Fruit fly (Drosophila melanogaster): ENCODE results near the gene Hsp68.
A peak's percentile ranks its signal among the peaks of the same experiment; 100 is the strongest.

Gene Hsp68

DNA sequence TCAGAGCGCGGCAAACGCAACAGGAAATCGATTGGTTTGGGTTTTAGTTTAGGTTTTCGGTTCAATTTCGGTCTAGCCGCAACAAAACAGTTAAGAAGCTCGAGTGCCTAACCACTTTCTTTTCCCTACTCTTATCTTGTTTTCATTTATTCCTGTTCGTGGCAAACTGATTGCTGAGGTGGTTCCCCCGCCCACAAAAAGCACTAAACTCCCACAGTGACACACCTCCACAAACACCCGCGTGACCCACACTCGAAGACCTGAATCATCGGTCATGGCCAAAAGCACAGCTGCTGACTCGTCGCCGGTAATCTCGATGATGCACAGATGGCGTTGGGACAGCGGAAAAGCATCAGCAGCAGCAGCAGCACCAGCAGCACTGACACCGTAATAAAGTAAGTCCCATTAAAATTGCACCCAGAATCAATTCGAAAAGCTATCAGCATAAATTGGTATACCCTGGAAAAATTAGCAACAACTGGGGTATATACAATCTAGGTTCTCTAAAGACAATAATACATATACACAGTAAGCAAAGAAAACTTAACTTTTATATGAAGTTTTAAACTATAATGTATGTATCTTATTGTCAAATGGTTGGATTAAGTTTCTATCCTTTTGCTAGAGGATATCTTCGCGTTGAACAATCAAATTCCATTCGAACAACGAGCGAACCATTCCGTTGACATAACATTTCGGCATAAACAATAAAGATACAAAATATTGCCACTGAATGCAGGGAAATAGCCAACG is 31.2 kb downstream of the Hsp68 start (continued):
- TF ChIP-seq stwl (tag; optimal IDR thresholded peaks at IDR 0.05) (no peak), CG13775 (GFP tag; optimal IDR thresholded peaks at IDR 0.05) (no peak), CG4854 (GFP tag; optimal IDR thresholded peaks at IDR 0.05) (no peak), Rfx (GFP tag; IDR thresholded peaks at IDR 0.05) (peak; percentile 54), Six4 (GFP tag; optimal IDR thresholded peaks at IDR 0.05) (no peak), CG9609 (GFP tag; optimal IDR thresholded peaks at IDR 0.05) (no peak), CG34376 (GFP tag; optimal IDR thresholded peaks at IDR 0.05) (no peak), sens (GFP tag) (peak; percentile 83), Oaz (GFP tag; IDR thresholded peaks at IDR 0.05) (no peak), CG10209 (GFP tag; optimal IDR thresholded peaks at IDR 0.05) (peak; percentile 36), YL-1 (GFP tag; optimal IDR thresholded peaks at IDR 0.05) (no peak), Deaf1 (tag; optimal IDR thresholded peaks at IDR 0.05) (no peak), tgo (GFP tag; IDR thresholded peaks at IDR 0.05) (peak; percentile 54), Atf6 (GFP tag; IDR thresholded peaks at IDR 0.05) (no peak), cas (GFP tag; IDR thresholded peaks at IDR 0.05) (no peak), sqz (GFP tag; optimal IDR thresholded peaks at IDR 0.05) (no peak), Sox100B (GFP tag; optimal IDR thresholded peaks at IDR 0.05) (no peak), CG8924 (tag; optimal IDR thresholded peaks at IDR 0.05) (peak; percentile 47), Bdp1 (GFP tag; optimal IDR thresholded peaks at IDR 0.05) (no peak), CG17568 (GFP tag; optimal IDR thresholded peaks at IDR 0.05) (no peak), chinmo (GFP tag; IDR thresholded peaks at IDR 0.05; ENCODE audit: partially characterized antibody) (no peak), bsh (GFP tag; optimal IDR thresholded peaks at IDR 0.05) (peak in 1 of 2 experiments; percentile 65), nmo (GFP tag; optimal IDR thresholded peaks at IDR 0.05) (peak; percentile 47), CG3163 (GFP tag; optimal IDR thresholded peaks at IDR 0.05) (no peak), slp2 (GFP tag; optimal IDR thresholded peaks at IDR 0.05) (no peak), Oli (tag; optimal IDR thresholded peaks at IDR 0.05) (peak; percentile 40), insv (GFP tag; optimal IDR thresholded peaks at IDR 0.05) (no peak), CG12071 (GFP tag; optimal IDR thresholded peaks at IDR 0.05) (no peak), dysf (GFP tag; IDR thresholded peaks at IDR 0.05) (peak; percentile 59; the same call in 2 of the 3 replicates), CG34422 (GFP tag; IDR thresholded peaks at IDR 0.05) (0 out of 3 replicates have a peak, but pooled peaks have one; percentile 15), croc (GFP tag; conservative IDR thresholded peaks at IDR 0.05) (no peak), CG32772 (GFP tag; IDR thresholded peaks at IDR 0.05) (peak; percentile 38; the same call in 1 of the 2 replicates), PHDP (tag; optimal IDR thresholded peaks at IDR 0.05) (peak; percentile 36), sens-2 (GFP tag; IDR thresholded peaks at IDR 0.05) (no peak), bcd (GFP tag; optimal IDR thresholded peaks at IDR 0.05) (no peak), dan (GFP tag; IDR thresholded peaks at IDR 0.05) (no peak), B-H1 (GFP tag; IDR thresholded peaks at IDR 0.05) (no peak; the same call in 2 of the 3 replicates), repo (GFP tag; optimal IDR thresholded peaks at IDR 0.05) (no peak), al (GFP tag; IDR thresholded peaks at IDR 0.05) (no peak), crp (GFP tag; optimal IDR thresholded peaks at IDR 0.05) (no peak), fru (optimal IDR thresholded peaks at IDR 0.05) (no peak), CG16863 (GFP tag; optimal IDR thresholded peaks at IDR 0.05) (peak; percentile 44), CG13624 (GFP tag; optimal IDR thresholded peaks at IDR 0.05) (peak; percentile 21), CG10321 (GFP tag; IDR thresholded peaks at IDR 0.05) (no peak), CG6791 (GFP tag; IDR thresholded peaks at IDR 0.05; ENCODE audit: partially characterized antibody) (no peak), ewg (GFP tag; optimal IDR thresholded peaks at IDR 0.05) (no peak), CG7928 (GFP tag; optimal IDR thresholded peaks at IDR 0.05) (no peak), phol (tag; optimal IDR thresholded peaks at IDR 0.05) (peak; percentile 7), org-1 (GFP tag; optimal IDR thresholded peaks at IDR 0.05) (no peak), Mes4 (GFP tag; optimal IDR thresholded peaks at IDR 0.05) (no peak)

Measured in whole organism, embryonic.